Worm (Caenorhabditis elegans): ENCODE data around the gene mccc-1.

DNA sequence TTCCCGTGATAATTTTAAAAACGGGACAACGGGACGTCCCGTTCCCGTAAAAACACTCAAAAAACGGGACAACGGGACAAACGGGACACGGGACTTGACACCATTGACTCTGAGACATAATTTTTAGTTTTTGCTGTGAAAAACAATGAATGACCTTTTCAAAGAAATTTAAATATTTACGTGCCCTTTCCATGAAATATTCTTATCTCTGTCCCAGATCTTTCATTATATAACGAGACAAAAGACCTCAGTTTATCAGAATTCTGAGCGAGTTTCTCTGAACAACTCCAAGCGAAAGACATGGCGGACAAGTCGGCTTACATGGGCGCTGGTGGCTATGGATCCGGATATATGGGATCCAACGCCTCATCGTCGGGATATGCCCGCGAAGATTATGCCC lies 40.6 kb upstream of the mccc-1 start, which contains the start of gene nspd-2:
- no peak for TF ChIP-seq pha-2 (tag; optimal IDR thresholded peaks at IDR 0.05)
- TF ChIP-seq nhr-232 (tag; optimal IDR thresholded peaks at IDR 0.05) = no peak
- no peak for TF ChIP-seq nhr-11 (tag; optimal IDR thresholded peaks at IDR 0.05)
- no peak for TF ChIP-seq ceh-19 (GFP tag; optimal IDR thresholded peaks at IDR 0.05)

Data from whole organism, late embryonic.